Fruit fly (Drosophila melanogaster): ENCODE data around the gene CG5916.

CG5916 gene

dm6 chr3R:16152369-16152768 lies 5.5 kb downstream of the CG5916 start:
- TF ChIP-seq Smox (GFP tag; optimal IDR thresholded peaks at IDR 0.05): no peak

- TF ChIP-seq Blimp-1 (GFP tag; optimal IDR thresholded peaks at IDR 0.05) (no peak), fkh (GFP tag; optimal IDR thresholded peaks at IDR 0.05) (no peak), CG11294 (GFP tag; IDR thresholded peaks at IDR 0.05) (no peak), CG11902 (GFP tag; optimal IDR thresholded peaks at IDR 0.05) (no peak), esn (GFP tag; optimal IDR thresholded peaks at IDR 0.05) (no peak), CG31627 (GFP tag; optimal IDR thresholded peaks at IDR 0.05) (no peak), achi (GFP tag; optimal IDR thresholded peaks at IDR 0.05) (no peak), Met (GFP tag; optimal IDR thresholded peaks at IDR 0.05) (no peak)
These were observed 6.6 kb downstream of the CG5916 start for dm6 chr3R:16153356-16153905.

- peak; percentile 4 for TF ChIP-seq CG6808 (GFP tag; optimal IDR thresholded peaks at IDR 0.05)
- TF ChIP-seq CG16779 (tag; optimal IDR thresholded peaks at IDR 0.05): peak; percentile 24
- TF ChIP-seq CG11762 (GFP tag; optimal IDR thresholded peaks at IDR 0.05; ENCODE audit: insufficient read depth): peak; percentile 10
- TF ChIP-seq acj6 (GFP tag; optimal IDR thresholded peaks at IDR 0.05): peak; percentile 37
- no peak for TF ChIP-seq fd59A (GFP tag; optimal IDR thresholded peaks at IDR 0.05)
- TF ChIP-seq CG31627 (GFP tag; optimal IDR thresholded peaks at IDR 0.05): peak; percentile 4
- peak in 1 of 2 experiments; percentile 24 for TF ChIP-seq salr (GFP tag; optimal IDR thresholded peaks at IDR 0.05)
- no peak for TF ChIP-seq Ets21C (GFP tag; optimal IDR thresholded peaks at IDR 0.05)
- peak; percentile 73 for TF ChIP-seq Eip78C (GFP tag)
- TF ChIP-seq pdm3 (GFP tag; optimal IDR thresholded peaks at IDR 0.05): peak; percentile 4
- TF ChIP-seq Sox102F (GFP tag; optimal IDR thresholded peaks at IDR 0.05): peak; percentile 54
- TF ChIP-seq CG9139 (GFP tag; optimal IDR thresholded peaks at IDR 0.05): no peak
- TF ChIP-seq CG3919 (GFP tag; optimal IDR thresholded peaks at IDR 0.05): peak; percentile 39
- TF ChIP-seq lz (GFP tag; optimal IDR thresholded peaks at IDR 0.05): peak; percentile 20
- peak; percentile 59 for TF ChIP-seq CG34406 (GFP tag; optimal IDR thresholded peaks at IDR 0.05)
- TF ChIP-seq Hr4 (GFP tag; optimal IDR thresholded peaks at IDR 0.05): no peak
- peak; percentile 23 for TF ChIP-seq CG6792 (GFP tag; optimal IDR thresholded peaks at IDR 0.05)
- no peak for TF ChIP-seq fd85E (GFP tag; optimal IDR thresholded peaks at IDR 0.05)
- peak; percentile 49 for TF ChIP-seq achi (GFP tag; optimal IDR thresholded peaks at IDR 0.05)
- TF ChIP-seq Hr38 (GFP tag; optimal IDR thresholded peaks at IDR 0.05): no peak
- TF ChIP-seq net (GFP tag; optimal IDR thresholded peaks at IDR 0.05): peak; percentile 62
- peak; percentile 49 for TF ChIP-seq CG6276 (GFP tag; optimal IDR thresholded peaks at IDR 0.05)
- TF ChIP-seq CG10631 (GFP tag; optimal IDR thresholded peaks at IDR 0.05): peak; percentile 43
- TF ChIP-seq CG6854 (GFP tag; optimal IDR thresholded peaks at IDR 0.05): peak; percentile 6
- no peak for TF ChIP-seq CG1621 (tag; optimal IDR thresholded peaks at IDR 0.05)
- TF ChIP-seq CG8119 (GFP tag; IDR thresholded peaks at IDR 0.05): peak; percentile 50; the same call in 2 of the 3 replicates
- TF ChIP-seq Smox (GFP tag; optimal IDR thresholded peaks at IDR 0.05): no peak
- no peak for TF ChIP-seq Blimp-1 (GFP tag; optimal IDR thresholded peaks at IDR 0.05)
- TF ChIP-seq Met (GFP tag; optimal IDR thresholded peaks at IDR 0.05): peak; percentile 23
- peak; percentile 38 for TF ChIP-seq Lpt (GFP tag; optimal IDR thresholded peaks at IDR 0.05)
- TF ChIP-seq topi (GFP tag; optimal IDR thresholded peaks at IDR 0.05): peak; percentile 38
- peak; percentile 3 to 47 for TF ChIP-seq ss (GFP tag; optimal IDR thresholded peaks at IDR 0.05)
- TF ChIP-seq fkh (GFP tag; optimal IDR thresholded peaks at IDR 0.05): no peak
- peak; percentile 89 for TF ChIP-seq eg (GFP tag; IDR thresholded peaks at IDR 0.05)
- no peak for TF ChIP-seq Hr39 (GFP tag; optimal IDR thresholded peaks at IDR 0.05)
- TF ChIP-seq OdsH (GFP tag; optimal IDR thresholded peaks at IDR 0.05): peak; percentile 41
- no peak for TF ChIP-seq dsx (GFP tag; optimal IDR thresholded peaks at IDR 0.05; ENCODE audit: poor library complexity, severe bottlenecking)
- peak; percentile 1 for TF ChIP-seq CG3032 (tag; optimal IDR thresholded peaks at IDR 0.05)
- no peak for TF ChIP-seq Sox15 (GFP tag; optimal IDR thresholded peaks at IDR 0.05)
- peak; percentile 64 for TF ChIP-seq CG8632 (GFP tag; optimal IDR thresholded peaks at IDR 0.05)
- no peak for TF ChIP-seq CG7368 (GFP tag; optimal IDR thresholded peaks at IDR 0.05)
- no peak for TF ChIP-seq CG11902 (GFP tag; optimal IDR thresholded peaks at IDR 0.05)
- no peak for TF ChIP-seq dac (GFP tag; optimal IDR thresholded peaks at IDR 0.05)
- TF ChIP-seq spab (GFP tag; optimal IDR thresholded peaks at IDR 0.05): no peak
These were observed 7.4 kb downstream of the CG5916 start for dm6 chr3R:16154263-16154662.
